Worm (Caenorhabditis elegans) whole organism, L4 larva: ENCODE results near the gene F17H10.1.

Experiments
- F49E8.2 ChIP-seq: sonication (generic microtip); optimal IDR thresholded peaks from 2 replicates; lab custom pipeline; 2016; ENCODE audit warnings: missing compliant biosample characterization, mild to moderate bottlenecking, missing genetic modification characterization, borderline replicate concordance
- Y5F2A.4 ChIP-seq: fragments of 200-800 bp; sonication (Bioruptor generic); optimal IDR thresholded peaks from 2 replicates; lab custom pipeline; 2018; ENCODE audit warnings: mild to moderate bottlenecking, missing genetic modification characterization, missing compliant biosample characterization
- ceh-32 ChIP-seq: sonication (generic microtip); optimal IDR thresholded peaks from 2 replicates; lab custom pipeline; 2016; ENCODE audit warnings: mild to moderate bottlenecking, missing genetic modification characterization, missing compliant biosample characterization; ENCODE audit not compliant: poor library complexity
- ces-1 ChIP-seq: fragments of 150-350 bp; sonication (generic microtip); optimal IDR thresholded peaks from 4 replicates; lab custom pipeline; 2014; ENCODE audit warnings: missing biosample characterization, missing genetic modification reagents, missing genetic modification characterization
- fkh-10 ChIP-seq: fragments of 150-350 bp; optimal IDR thresholded peaks from 2 replicates; lab custom pipeline; 2014; ENCODE audit warnings: missing biosample characterization, missing genetic modification reagents, missing genetic modification characterization
- hlh-30 ChIP-seq: sonication (generic microtip); optimal IDR thresholded peaks from 2 replicates; lab custom pipeline; 2017; ENCODE audit warnings: antibody characterized with exemption, mild to moderate bottlenecking, missing genetic modification characterization, missing compliant biosample characterization; ENCODE audit not compliant: insufficient read depth
- lin-39 ChIP-seq: fragments of 150-350 bp; optimal IDR thresholded peaks from 2 replicates; lab custom pipeline; 2014; ENCODE audit warnings: missing biosample characterization, missing genetic modification reagents, missing genetic modification characterization
- skn-1 ChIP-seq: fragments of 150-350 bp; optimal IDR thresholded peaks from 2 replicates; lab custom pipeline; 2014; ENCODE audit warnings: missing biosample characterization, missing genetic modification characterization
- unc-62 ChIP-seq, 3 experiments: fragments of 150-350 bp in 1 of 3; sonication (generic microtip); optimal IDR thresholded peaks in 2 of 3; peaks in 1 of 3; 1 replicate in 1 of 3; 2 replicates in 2 of 3; lab custom pipeline; 2014 to 2017; ENCODE audit warnings: missing biosample characterization in 3 of 3, missing genetic modification characterization in 3 of 3, missing genetic modification reagents in 3 of 3, missing genotype in 1 of 3

DNA sequence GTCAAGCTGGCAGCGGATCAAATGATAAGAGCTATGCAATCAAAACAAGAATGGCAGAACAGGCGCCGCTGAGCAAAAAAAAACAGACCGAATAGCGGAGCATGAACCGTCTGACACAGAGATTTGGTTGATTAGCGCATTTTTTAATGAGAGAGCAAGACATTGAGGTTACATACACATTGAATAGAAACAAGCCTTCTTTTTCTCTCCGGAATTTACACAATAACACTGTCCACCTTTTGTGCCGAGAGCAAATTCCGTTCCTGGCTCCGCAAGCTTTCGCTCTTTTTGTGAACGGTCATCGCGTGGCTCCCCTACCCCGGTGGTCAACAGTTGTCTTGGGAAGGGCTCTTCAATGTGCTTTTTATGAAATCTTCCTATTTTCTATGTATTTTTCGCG is 49.5 kb upstream of the F17H10.1 start, which contains the start of gene K03A11.6:
- TF ChIP-seq skn-1 (tag; lab: Kevin White, UChicago): no peak
- no peak for TF ChIP-seq F49E8.2 (tag; lab: Kevin White, UChicago)
- no peak for TF ChIP-seq Y5F2A.4 (GFP tag; lab: Kevin White, UChicago)
- no peak for TF ChIP-seq ces-1 (GFP tag; lab: Kevin White, UChicago)
- no peak for TF ChIP-seq unc-62 (GFP tag; optimal IDR thresholded peaks at IDR 0.05 in 1 of 2; lab: Kevin White, UChicago)
- no peak for TF ChIP-seq unc-62 (tag; optimal IDR thresholded peaks at IDR 0.05; lab: Kevin White, UChicago)
- no peak for TF ChIP-seq hlh-30
- TF ChIP-seq fkh-10 (GFP tag; lab: Kevin White, UChicago): no peak
- no peak for TF ChIP-seq lin-39 (tag; lab: Kevin White, UChicago)
- no peak for TF ChIP-seq ceh-32 (tag; lab: Kevin White, UChicago)
